Fruit fly (Drosophila melanogaster): ENCODE results near the gene bbx.
A peak's percentile ranks its signal among the peaks of the same experiment; 100 is the strongest.

Gene bbx

DNA sequence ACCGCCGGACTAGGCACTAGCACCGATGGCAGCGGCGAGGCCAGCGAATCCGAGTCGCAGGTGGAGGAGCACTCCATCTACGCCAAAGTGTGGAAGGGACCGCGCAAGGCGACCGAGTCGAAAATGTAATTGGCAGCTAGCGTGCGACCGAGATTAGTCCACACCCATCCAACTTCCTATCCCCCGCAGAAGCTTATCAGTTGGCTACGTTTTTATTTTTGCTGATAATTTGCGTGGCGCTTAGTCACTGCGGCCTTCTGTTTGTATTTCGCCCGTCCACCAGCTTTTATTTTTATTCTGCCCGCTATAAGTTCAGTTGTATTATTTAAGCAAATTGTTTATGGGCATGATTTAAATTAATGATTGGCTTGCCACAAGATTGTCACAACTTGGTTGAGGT is 9.3 kb upstream of the bbx start:
- peak; percentile 82 for TF ChIP-seq h (GFP tag; optimal IDR thresholded peaks at IDR 0.05)
- peak; percentile 48 for TF ChIP-seq rgr (GFP tag; optimal IDR thresholded peaks at IDR 0.05)
- no peak for TF ChIP-seq Hnf4 (GFP tag; optimal IDR thresholded peaks at IDR 0.05)

DNA sequence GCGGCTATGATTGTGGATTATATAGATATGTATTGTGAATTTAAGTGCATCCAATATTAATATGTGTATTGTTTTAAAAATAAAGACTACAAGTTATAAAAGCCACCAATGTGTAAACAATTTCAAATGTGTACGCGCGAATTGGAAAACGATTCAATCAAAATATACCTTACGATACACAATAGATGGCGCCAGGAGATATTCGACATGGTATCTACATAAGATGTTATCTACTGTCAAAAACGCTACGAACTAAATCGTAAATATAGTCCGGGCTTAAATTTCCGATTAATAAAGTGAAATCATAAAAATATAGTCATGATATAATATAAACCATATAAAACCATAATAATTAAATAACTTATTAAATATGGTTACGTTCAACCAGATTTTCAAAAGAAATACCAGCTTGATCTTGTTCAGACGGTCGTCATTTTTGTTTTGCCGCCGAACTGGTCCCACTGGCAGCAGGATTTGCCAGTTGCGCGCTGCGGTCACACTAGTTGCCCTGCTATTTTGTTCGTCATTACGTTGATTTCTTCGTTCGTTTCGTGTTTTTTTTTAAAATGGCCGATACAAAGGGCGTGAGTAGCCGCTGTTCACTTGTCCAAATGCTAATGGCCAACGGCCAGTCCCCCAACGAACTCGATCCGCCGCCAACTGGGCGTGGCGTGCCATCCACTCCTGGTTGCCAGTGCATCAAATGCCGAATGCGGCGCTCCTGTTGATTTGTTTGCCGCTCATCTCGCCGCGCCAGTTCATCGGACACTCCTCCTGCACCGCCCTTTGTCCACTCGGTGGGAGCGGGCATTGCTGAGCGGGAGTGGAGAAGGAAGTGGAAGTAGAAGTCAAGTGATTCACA is 4.8 kb upstream of the bbx start, which contains the start of gene Septin1:
TSS of gene Septin1 (plus strand) at position 477 of the 862 bp plus-strand sequence.
- TF ChIP-seq Sp1 (GFP tag; optimal IDR thresholded peaks at IDR 0.05) (peak; percentile 27), Rel (GFP tag; optimal IDR thresholded peaks at IDR 0.05) (no peak), Rel (tag; optimal IDR thresholded peaks at IDR 0.05) (peak; percentile 25), Myc (optimal IDR thresholded peaks at IDR 0.05) (peak; percentile 31), CG32264 (GFP tag; optimal IDR thresholded peaks at IDR 0.05) (no peak)

DNA sequence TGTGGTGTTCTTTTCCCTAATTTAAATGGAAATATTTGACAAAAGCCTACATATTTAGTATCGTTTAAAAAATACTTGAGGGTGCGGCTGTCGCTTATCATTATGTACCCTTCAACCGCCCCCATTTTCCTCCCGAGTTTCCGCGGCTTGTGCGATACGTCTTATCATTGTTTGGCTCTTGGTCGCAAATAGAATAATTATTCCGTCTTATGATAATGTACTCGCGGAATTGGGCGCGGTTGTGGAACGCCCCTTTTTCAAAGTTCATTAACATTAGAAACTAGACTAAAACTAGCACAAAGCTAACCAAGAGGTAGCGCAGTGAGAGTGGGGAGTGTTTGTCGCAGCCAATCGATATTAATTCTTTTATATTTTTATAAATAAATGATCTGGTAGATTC is 2.6 kb downstream of the bbx start:
- peak; percentile 6 for TF ChIP-seq Sp1 (GFP tag; optimal IDR thresholded peaks at IDR 0.05)
- no peak for TF ChIP-seq fru (GFP tag; optimal IDR thresholded peaks at IDR 0.05)

DNA sequence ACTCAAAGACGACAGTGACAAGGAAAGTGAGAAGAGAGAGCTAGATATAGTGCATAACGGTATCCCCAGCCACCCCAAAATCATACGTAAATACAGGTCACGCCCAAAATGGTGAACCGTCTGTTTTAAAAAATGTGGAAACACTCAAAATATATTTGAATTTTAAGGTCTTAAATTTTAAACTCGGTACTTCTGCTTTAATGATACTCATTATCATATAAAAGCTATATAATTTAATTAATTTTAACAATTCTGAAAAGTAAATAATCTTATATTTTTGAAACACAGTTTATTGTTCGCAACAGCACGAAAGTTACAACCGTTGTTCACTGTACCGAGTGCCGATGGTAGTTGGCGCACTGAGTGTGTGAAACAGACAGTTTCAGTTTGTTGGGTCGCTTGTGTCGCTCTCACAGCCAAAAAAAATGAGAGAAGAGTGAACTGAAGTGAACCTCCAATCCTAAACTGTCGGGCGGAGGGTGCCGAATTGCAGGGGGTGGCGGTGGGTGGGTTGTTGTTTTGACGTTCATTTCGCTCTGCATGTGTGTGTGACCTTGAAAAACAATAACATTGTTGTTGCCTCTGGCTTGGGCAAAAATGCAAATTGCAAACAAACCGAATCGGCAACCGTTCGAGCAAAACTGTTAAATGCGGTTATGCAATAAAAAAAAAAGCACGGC is 3.6 kb downstream of the bbx start:
- TF ChIP-seq dmrt93B (GFP tag; optimal IDR thresholded peaks at IDR 0.05) (peak; percentile 89), h (GFP tag; optimal IDR thresholded peaks at IDR 0.05) (peak; percentile 87), Mio (GFP tag; optimal IDR thresholded peaks at IDR 0.05) (no peak), CG9705 (GFP tag; optimal IDR thresholded peaks at IDR 0.05) (peak; percentile 90), sv (GFP tag; optimal IDR thresholded peaks at IDR 0.05) (peak; percentile 74), dl (GFP tag; optimal IDR thresholded peaks at IDR 0.05; ENCODE audit: insufficient read depth in 1 of 2, partially characterized antibody in 2 of 2) (peak in 1 of 2 experiments; percentile 26), Sp1 (GFP tag; optimal IDR thresholded peaks at IDR 0.05) (peak; percentile 94), fru (GFP tag; optimal IDR thresholded peaks at IDR 0.05) (peak; percentile 80), woc (GFP tag; optimal IDR thresholded peaks at IDR 0.05) (peak; percentile 61), N (GFP tag; optimal IDR thresholded peaks at IDR 0.05) (no peak), Hr83 (GFP tag; optimal IDR thresholded peaks at IDR 0.05; ENCODE audit: poor library complexity, severe bottlenecking) (peak; percentile 28), pan (optimal IDR thresholded peaks at IDR 0.05) (no peak), Dif (GFP tag; optimal IDR thresholded peaks at IDR 0.05; ENCODE audit: partially characterized antibody) (peak; percentile 52), usp (GFP tag; optimal IDR thresholded peaks at IDR 0.05) (no peak), HLH106 (tag; optimal IDR thresholded peaks at IDR 0.05) (peak; percentile 92), rgr (GFP tag; optimal IDR thresholded peaks at IDR 0.05) (peak; percentile 89), Dfd (GFP tag; optimal IDR thresholded peaks at IDR 0.05) (no peak), CG32264 (GFP tag; optimal IDR thresholded peaks at IDR 0.05) (peak; percentile 7), foxo (GFP tag; optimal IDR thresholded peaks at IDR 0.05) (peak in 1 of 2 experiments; percentile 92), Myc (optimal IDR thresholded peaks at IDR 0.05) (no peak), Vsx2 (GFP tag; optimal IDR thresholded peaks at IDR 0.05; ENCODE audit: partially characterized antibody) (no peak), ey (GFP tag; optimal IDR thresholded peaks at IDR 0.05) (peak; percentile 80), OdsH (GFP tag; optimal IDR thresholded peaks at IDR 0.05) (peak; percentile 87), br (GFP tag; optimal IDR thresholded peaks at IDR 0.05) (peak; percentile 56), Abd-B (GFP tag; optimal IDR thresholded peaks at IDR 0.05) (no peak), Rel (GFP tag; optimal IDR thresholded peaks at IDR 0.05) (peak; percentile 60), Rel (tag; optimal IDR thresholded peaks at IDR 0.05) (peak; percentile 70), Hnf4 (GFP tag; optimal IDR thresholded peaks at IDR 0.05) (peak; percentile 57), sage (GFP tag; optimal IDR thresholded peaks at IDR 0.05) (peak; percentile 76), GATAd (GFP tag; optimal IDR thresholded peaks at IDR 0.05) (no peak), CrebA (GFP tag; optimal IDR thresholded peaks at IDR 0.05; ENCODE audit: borderline replicate concordance) (no peak), psq (GFP tag; optimal IDR thresholded peaks at IDR 0.05) (peak; percentile 79)

Measured in whole organism, wandering third instar larva.